Fruit fly (Drosophila melanogaster): ENCODE data around the gene Pgant4.

Pgant4 gene

dm6 chr2L:3465918-3466727 is 6.3 kb upstream of the Pgant4 start, which contains the start of the genes msl-2 and ND-PDSW (continued):
- TF ChIP-seq CG7745 (tag; optimal IDR thresholded peaks at IDR 0.05) (no peak), CG14014 (GFP tag; IDR thresholded peaks at IDR 0.05) (no peak), phol (tag; optimal IDR thresholded peaks at IDR 0.05) (peak; percentile 26), aop (GFP tag; IDR thresholded peaks at IDR 0.05) (no peak), CG17385 (GFP tag; optimal IDR thresholded peaks at IDR 0.05) (no peak), bab2 (GFP tag; optimal IDR thresholded peaks at IDR 0.05) (no peak), CG17568 (GFP tag; optimal IDR thresholded peaks at IDR 0.05) (no peak), jumu (GFP tag; optimal IDR thresholded peaks at IDR 0.05) (no peak), CG2875 (GFP tag; optimal IDR thresholded peaks at IDR 0.05) (no peak), hbn (GFP tag; IDR thresholded peaks at IDR 0.05; ENCODE audit: partially characterized antibody) (no peak), CG10267 (tag; optimal IDR thresholded peaks at IDR 0.05) (peak; percentile 49), Oli (tag; optimal IDR thresholded peaks at IDR 0.05) (no peak), Tbp (GFP tag; optimal IDR thresholded peaks at IDR 0.05) (no peak), dimm (GFP tag; IDR thresholded peaks at IDR 0.05) (no peak), CG1603 (tag; optimal IDR thresholded peaks at IDR 0.05) (no peak), ham (GFP tag; IDR thresholded peaks at IDR 0.05) (no peak), Vsx1 (GFP tag; optimal IDR thresholded peaks at IDR 0.05) (no peak), CG8765 (GFP tag; IDR thresholded peaks at IDR 0.05) (no peak), Dek (tag; optimal IDR thresholded peaks at IDR 0.05) (no peak), slou (GFP tag; optimal IDR thresholded peaks at IDR 0.05) (no peak), CG9797 (GFP tag; optimal IDR thresholded peaks at IDR 0.05) (peak; percentile 96), h (optimal IDR thresholded peaks at IDR 0.05) (no peak), Sox100B (GFP tag; optimal IDR thresholded peaks at IDR 0.05) (no peak), fd96Cb (tag; optimal IDR thresholded peaks at IDR 0.05) (no peak), Atf3 (GFP tag; optimal IDR thresholded peaks at IDR 0.05) (no peak), ro (GFP tag; IDR thresholded peaks at IDR 0.05) (no peak), CG4360 (GFP tag; IDR thresholded peaks at IDR 0.05) (no peak), Gug (GFP tag; IDR thresholded peaks at IDR 0.05) (no peak), trh (GFP tag; optimal IDR thresholded peaks at IDR 0.05) (no peak), tup (GFP tag; optimal IDR thresholded peaks at IDR 0.05) (no peak), CG17612 (GFP tag; IDR thresholded peaks at IDR 0.05) (no peak), Hmr (GFP tag; optimal IDR thresholded peaks at IDR 0.05) (no peak), BtbVII (GFP tag; optimal IDR thresholded peaks at IDR 0.05) (no peak), slp2 (GFP tag; optimal IDR thresholded peaks at IDR 0.05) (no peak), lmd (GFP tag; IDR thresholded peaks at IDR 0.05) (no peak), nau (GFP tag; optimal IDR thresholded peaks at IDR 0.05) (no peak), H15 (GFP tag; IDR thresholded peaks at IDR 0.05) (no peak), CG8290 (GFP tag; optimal IDR thresholded peaks at IDR 0.05) (no peak), CG8290 (tag; optimal IDR thresholded peaks at IDR 0.05) (no peak), CG4707 (GFP tag; optimal IDR thresholded peaks at IDR 0.05) (no peak), kni (GFP tag; optimal IDR thresholded peaks at IDR 0.05) (no peak), Ets97D (GFP tag; optimal IDR thresholded peaks at IDR 0.05) (peak; percentile 20), CG10431 (GFP tag; optimal IDR thresholded peaks at IDR 0.05) (no peak), Dad (GFP tag; optimal IDR thresholded peaks at IDR 0.05) (no peak), CG3847 (GFP tag; IDR thresholded peaks at IDR 0.05) (no peak; the same call in 1 of the 2 replicates), Dfd (GFP tag; optimal IDR thresholded peaks at IDR 0.05) (no peak), zfh1 (GFP tag; IDR thresholded peaks at IDR 0.05) (no peak), pros (GFP tag; optimal IDR thresholded peaks at IDR 0.05) (no peak), Spps (tag; optimal IDR thresholded peaks at IDR 0.05) (no peak), kah (GFP tag; optimal IDR thresholded peaks at IDR 0.05) (no peak), CrebB (tag; optimal IDR thresholded peaks at IDR 0.05) (no peak)
